2 fruit fly cellular contexts compared by ENCODE assay signal in genomic region chr2L:21090958-21091357, dm6.
TF ChIP-seq lines count a peak whose summit lies in the region.

TSS of gene CG14397 (plus strand) at chr2L:21091227.

- no peak for TF ChIP-seq CTCF in whole organism, embryonic (GFP tag; optimal IDR thresholded peaks at IDR 0.05; lab: Kevin White, UChicago)

TF ChIP-seq in whole organism, embryonic, 481 proteins besides CTCF, POLR2A, EP300 and RAD21:
- peak; percentile 88 for TF ChIP-seq CG18011 (GFP tag; optimal IDR thresholded peaks at IDR 0.05; lab: Kevin White, UChicago)
- TF ChIP-seq CG18476 (GFP tag; optimal IDR thresholded peaks at IDR 0.05; lab: Kevin White, UChicago) = no peak
- no peak for TF ChIP-seq CG2199 (GFP tag; IDR thresholded peaks at IDR 0.05; lab: Robert Waterston, UW)
- TF ChIP-seq CG12769 (tag; optimal IDR thresholded peaks at IDR 0.05; lab: Kevin White, UChicago) = no peak
- no peak for TF ChIP-seq CG3163 (GFP tag; optimal IDR thresholded peaks at IDR 0.05; lab: Kevin White, UChicago)
- TF ChIP-seq Blimp-1 (GFP tag; optimal IDR thresholded peaks at IDR 0.05; lab: Kevin White, UChicago) = peak; percentile 66
- TF ChIP-seq Ets97D (GFP tag; optimal IDR thresholded peaks at IDR 0.05; lab: Kevin White, UChicago) = no peak
- peak; percentile 68 for TF ChIP-seq Asciz (GFP tag; optimal IDR thresholded peaks at IDR 0.05; lab: Kevin White, UChicago)

TF ChIP-seq in whole organism, prepupa, 60 proteins besides CTCF, POLR2A, EP300 and RAD21:
- no peak for TF ChIP-seq spab (GFP tag; optimal IDR thresholded peaks at IDR 0.05; lab: Kevin White, UChicago)
- peak; percentile 65 for TF ChIP-seq Blimp-1 (GFP tag; optimal IDR thresholded peaks at IDR 0.05; lab: Kevin White, UChicago)

Comparison
In these comparisons a context has a peak if more than half of its experiments do, and no peak if none do; other contexts are left out.
1. Of the 7 proteins assayed by ChIP-seq in both whole organism, embryonic and whole organism, prepupa: peak only in whole organism, embryonic: none; only in whole organism, prepupa: none; in both: Blimp-1; in neither: 6.